Fruit fly (Drosophila melanogaster) whole organism, embryonic: ENCODE data around the gene glu.

Source experiments
- Atf-2 ChIP-seq: fragments of 200-800 bp; sonication (Bioruptor generic); optimal IDR thresholded peaks from 2 replicates; lab custom pipeline; 2016; ENCODE audit warnings: missing biosample characterization, missing genetic modification characterization
- CG6791 ChIP-seq: fragments of 200-800 bp; sonication (Bioruptor generic); IDR thresholded peaks from 3 replicates; pipeline ENCODE4 v1.3.6; 2022; ENCODE audit warnings: missing biosample characterization, missing genetic modification characterization; ENCODE audit not compliant: partially characterized antibody
- Ets97D ChIP-seq: fragments of 200-800 bp; sonication (Bioruptor generic); optimal IDR thresholded peaks from 3 replicates; lab custom pipeline; 2016; ENCODE audit warnings: missing biosample characterization, missing genetic modification characterization
- H2.0 ChIP-seq: fragments of 200-800 bp; sonication (Bioruptor generic); IDR thresholded peaks from 2 replicates; pipeline ENCODE4 v1.3.6; 2022; ENCODE audit warnings: missing biosample characterization, missing genetic modification characterization
- Jarid2 ChIP-seq: fragments of 200-800 bp; sonication (Bioruptor generic); optimal IDR thresholded peaks from 3 replicates; lab custom pipeline; 2017; ENCODE audit warnings: mild to moderate bottlenecking, missing biosample characterization, missing genetic modification reagents, missing genetic modification characterization
- danr ChIP-seq: fragments of 200-800 bp; sonication (Bioruptor generic); IDR thresholded peaks from 2 replicates; pipeline ENCODE4 v1.3.6; 2022; ENCODE audit warnings: missing biosample characterization, missing genetic modification characterization
- fru ChIP-seq: fragments of >200 bp; optimal IDR thresholded peaks from 2 replicates; lab custom pipeline; 2017
- gcm2 ChIP-seq: fragments of 200-800 bp; sonication (Bioruptor generic); optimal IDR thresholded peaks from 2 replicates; lab custom pipeline; 2016; ENCODE audit warnings: missing biosample characterization, missing genetic modification characterization
- hbn ChIP-seq: fragments of 200-800 bp; sonication (Bioruptor generic); IDR thresholded peaks from 2 replicates; pipeline ENCODE4 v1.3.6; 2022; ENCODE audit warnings: missing biosample characterization, missing genetic modification characterization; ENCODE audit not compliant: partially characterized antibody
- pan ChIP-seq, 4 experiments: fragments of >200 bp in 3 of 4; fragments of 200-800 bp in 1 of 4; sonication (Bioruptor generic) in 1 of 4; optimal IDR thresholded peaks in 3 of 4; IDR thresholded peaks in 1 of 4; 2 replicates each; pipeline versions ENCODE4 v1.3.6 to Lab custom; 2017 to 2022; ENCODE audit warnings: missing biosample characterization in 2 of 4, missing genetic modification characterization in 2 of 4, mixed read lengths in 1 of 4
- peb ChIP-seq: fragments of 200-800 bp; sonication (Bioruptor generic); IDR thresholded peaks from 2 replicates; pipeline ENCODE4 v1.3.6; 2022; ENCODE audit warnings: missing biosample characterization, missing genetic modification characterization
- pnt ChIP-seq: fragments of 200-800 bp; sonication (Bioruptor generic); optimal IDR thresholded peaks from 3 replicates; lab custom pipeline; 2016; ENCODE audit warnings: missing biosample characterization, missing genetic modification characterization

DNA sequence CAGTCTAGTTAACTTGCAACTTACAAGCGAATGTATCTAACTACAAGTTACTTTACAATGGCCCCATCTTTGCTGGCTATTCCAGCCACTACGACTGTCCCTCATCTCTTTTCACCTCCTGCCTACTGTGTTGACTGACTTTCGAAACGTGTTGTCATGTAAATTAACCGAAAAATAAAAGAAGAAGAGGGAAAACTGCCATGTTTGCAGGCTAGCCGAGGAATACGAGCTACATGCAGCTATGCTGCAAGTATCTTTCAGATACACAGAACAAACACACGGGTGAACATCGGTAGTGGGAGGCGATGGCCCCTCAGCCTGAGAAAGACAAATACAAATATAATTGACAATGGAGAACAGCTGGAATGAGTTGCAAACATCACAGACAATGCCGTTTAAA, 27.5 kb downstream of the glu start:
- TF ChIP-seq Atf-2 (GFP tag; lab: Kevin White, UChicago) (no peak), H2.0 (no peak), pnt (GFP tag; lab: Kevin White, UChicago) (no peak), danr (GFP tag; lab: Robert Waterston, UW) (no peak), Jarid2 (GFP tag; lab: Kevin White, UChicago) (no peak), CG6791 (GFP tag; lab: Robert Waterston, UW) (no peak), hbn (GFP tag; lab: Robert Waterston, UW) (no peak), fru (lab: Kevin White, UChicago) (no peak), Ets97D (GFP tag; lab: Kevin White, UChicago) (no peak), peb (GFP tag; lab: Robert Waterston, UW) (no peak), pan (optimal IDR thresholded peaks at IDR 0.05; lab: Kevin White, UChicago) (no peak), pan (GFP tag; optimal IDR thresholded peaks at IDR 0.05 in 1 of 2, IDR thresholded peaks at IDR 0.05 in 1 of 2) (no peak), gcm2 (GFP tag; lab: Kevin White, UChicago) (no peak)
